Worm (Caenorhabditis elegans) whole organism, young adult: ENCODE results near the gene rps-12.

Experiments used
- B0019.2 ChIP-seq: fragments of 200-800 bp; sonication (Bioruptor generic); conservative IDR thresholded peaks from 2 replicates; pipeline ENCODE4 v1.3.6; 2022; ENCODE audit warnings: missing genetic modification reagents, missing genetic modification characterization, missing compliant biosample characterization
- B0035.1 ChIP-seq: sonication (generic microtip); optimal IDR thresholded peaks from 2 replicates; lab custom pipeline; 2016; ENCODE audit warnings: missing genetic modification characterization, mild to moderate bottlenecking, missing compliant biosample characterization, missing genotype, missing genetic modification reagents
- C06A6.2 ChIP-seq: fragments of 200-800 bp; sonication (Bioruptor generic); conservative IDR thresholded peaks from 2 replicates; pipeline ENCODE4 v1.3.6; 2022; ENCODE audit warnings: missing genetic modification characterization, missing compliant biosample characterization
- C17E4.6 ChIP-seq: fragments of 200-800 bp; sonication (Bioruptor generic); IDR thresholded peaks from 2 replicates; pipeline ENCODE4 v1.3.6; 2022; ENCODE audit warnings: missing genetic modification reagents, missing genetic modification characterization, missing compliant biosample characterization
- F22D6.2 ChIP-seq: sonication (generic microtip); optimal IDR thresholded peaks from 2 replicates; lab custom pipeline; 2016; ENCODE audit warnings: mild to moderate bottlenecking, missing genetic modification characterization, missing compliant biosample characterization
- F23B12.7 ChIP-seq: sonication (generic microtip); optimal IDR thresholded peaks from 2 replicates; lab custom pipeline; 2017; ENCODE audit warnings: missing genetic modification characterization, mild to moderate bottlenecking, missing compliant biosample characterization, antibody characterized with exemption, moderate library complexity; ENCODE audit not compliant: insufficient read depth
- F33H1.4 ChIP-seq: fragments of 200-800 bp; sonication (Bioruptor generic); IDR thresholded peaks from 2 replicates; pipeline ENCODE4 v1.3.6; 2022; ENCODE audit warnings: missing genetic modification reagents, missing genetic modification characterization, missing compliant biosample characterization
- F49E8.2 ChIP-seq: sonication (generic microtip); optimal IDR thresholded peaks from 3 replicates; lab custom pipeline; 2017; ENCODE audit warnings: missing genetic modification characterization, mild to moderate bottlenecking, missing compliant biosample characterization, antibody characterized with exemption, moderate library complexity; ENCODE audit not compliant: insufficient read depth
- F57A8.1 ChIP-seq: fragments of 200-800 bp; sonication (Bioruptor generic); optimal IDR thresholded peaks from 2 replicates; lab custom pipeline; 2018; ENCODE audit warnings: mild to moderate bottlenecking, missing genetic modification characterization, moderate library complexity, missing compliant biosample characterization
- F57C9.4 ChIP-seq: sonication (generic microtip); optimal IDR thresholded peaks from 2 replicates; lab custom pipeline; 2017; ENCODE audit warnings: mild to moderate bottlenecking, missing genetic modification characterization, missing compliant biosample characterization
- K11D2.4 ChIP-seq: fragments of 200-800 bp; sonication (Bioruptor generic); IDR thresholded peaks from 2 replicates; pipeline ENCODE4 v1.3.6; 2022; ENCODE audit warnings: missing genetic modification reagents, missing genetic modification characterization, missing compliant biosample characterization
- K12H6.12 ChIP-seq: fragments of 200-800 bp; sonication (Bioruptor generic); optimal IDR thresholded peaks from 2 replicates; lab custom pipeline; 2018; ENCODE audit warnings: mild to moderate bottlenecking, missing genetic modification characterization, missing compliant biosample characterization
- Y53G8AR.9 ChIP-seq: fragments of 200-800 bp; sonication (Bioruptor generic); conservative IDR thresholded peaks from 2 replicates; pipeline ENCODE4 v1.3.6; 2022; ENCODE audit warnings: missing genetic modification reagents, missing genetic modification characterization, missing compliant biosample characterization
- Y56A3A.18 ChIP-seq: fragments of 200-800 bp; sonication (Bioruptor generic); IDR thresholded peaks from 2 replicates; pipeline ENCODE4 v1.3.6; 2022; ENCODE audit warnings: missing genetic modification reagents, missing genetic modification characterization, missing compliant biosample characterization
- Y95B8A.8 ChIP-seq: fragments of 200-800 bp; sonication (Bioruptor generic); IDR thresholded peaks from 2 replicates; pipeline ENCODE4 v1.3.6; 2022; ENCODE audit warnings: missing genetic modification reagents, missing genetic modification characterization, missing compliant biosample characterization
- atf-7 ChIP-seq: sonication (generic microtip); optimal IDR thresholded peaks from 2 replicates; lab custom pipeline; 2017; ENCODE audit warnings: mild to moderate bottlenecking, missing genetic modification characterization, missing compliant biosample characterization
- bed-2 ChIP-seq: fragments of 200-800 bp; sonication (Bioruptor generic); IDR thresholded peaks from 2 replicates; pipeline ENCODE4 v1.3.6; 2022; ENCODE audit warnings: missing genetic modification reagents, missing genetic modification characterization, missing compliant biosample characterization
- dox-1 ChIP-seq: fragments of 200-800 bp; sonication (Bioruptor generic); IDR thresholded peaks from 2 replicates; pipeline ENCODE4 v1.3.6; 2022; ENCODE audit warnings: missing genetic modification reagents, missing genetic modification characterization, missing compliant biosample characterization
- egrh-3 ChIP-seq: fragments of 200-800 bp; sonication (Bioruptor generic); IDR thresholded peaks from 2 replicates; pipeline ENCODE4 v1.3.6; 2022; ENCODE audit warnings: missing genetic modification reagents, missing genetic modification characterization, missing compliant biosample characterization
- gei-17 ChIP-seq: fragments of 200-800 bp; sonication (Bioruptor generic); optimal IDR thresholded peaks from 2 replicates; lab custom pipeline; 2018; ENCODE audit warnings: mild to moderate bottlenecking, missing genetic modification characterization, missing compliant biosample characterization
- hlh-26 ChIP-seq: fragments of 200-800 bp; sonication (Bioruptor generic); conservative IDR thresholded peaks from 2 replicates; pipeline ENCODE4 v1.3.6; 2022; ENCODE audit warnings: missing genetic modification reagents, missing genetic modification characterization, missing compliant biosample characterization
- hmg-20 ChIP-seq: fragments of 200-800 bp; sonication (Bioruptor generic); IDR thresholded peaks from 2 replicates; pipeline ENCODE4 v1.3.6; 2022; ENCODE audit warnings: missing genetic modification reagents, missing genetic modification characterization, missing compliant biosample characterization
- hsf-1 ChIP-seq: fragments of 200-800 bp; sonication (Bioruptor generic); IDR thresholded peaks from 2 replicates; pipeline ENCODE4 v1.3.6; 2022; ENCODE audit warnings: missing genetic modification reagents, missing genetic modification characterization, missing compliant biosample characterization
- lin-26 ChIP-seq: fragments of 200-800 bp; sonication (Bioruptor generic); IDR thresholded peaks from 2 replicates; pipeline ENCODE4 v1.3.6; 2022; ENCODE audit warnings: missing genetic modification reagents, missing genetic modification characterization, missing compliant biosample characterization
- lin-35 ChIP-seq, 3 experiments: fragments of 150-350 bp in 2 of 3; sonication (generic microtip) in 1 of 3; optimal IDR thresholded peaks; 2 replicates each; lab custom pipeline; 2014 to 2018; ENCODE audit warnings: missing biosample characterization in 3 of 3, missing genetic modification characterization in 3 of 3, missing genetic modification reagents in 3 of 3
- lin-40 ChIP-seq: sonication (generic microtip); optimal IDR thresholded peaks from 2 replicates; lab custom pipeline; 2016; ENCODE audit warnings: missing genetic modification characterization, mild to moderate bottlenecking, missing compliant biosample characterization, missing genotype, missing genetic modification reagents
- lir-1 ChIP-seq: fragments of 200-800 bp; sonication (Bioruptor generic); conservative IDR thresholded peaks from 2 replicates; pipeline ENCODE4 v1.3.6; 2022; ENCODE audit warnings: missing genetic modification reagents, missing genetic modification characterization, missing compliant biosample characterization
- lsl-1 ChIP-seq: fragments of 200-800 bp; sonication (Bioruptor generic); optimal IDR thresholded peaks from 2 replicates; lab custom pipeline; 2018; ENCODE audit warnings: mild to moderate bottlenecking, missing genetic modification characterization, moderate library complexity, missing compliant biosample characterization
- lsy-27 ChIP-seq: sonication (generic microtip); optimal IDR thresholded peaks from 2 replicates; lab custom pipeline; 2017; ENCODE audit warnings: missing genetic modification characterization, mild to moderate bottlenecking, missing compliant biosample characterization, antibody characterized with exemption, missing genotype, borderline replicate concordance; ENCODE audit not compliant: insufficient read depth
- madf-10 ChIP-seq: sonication (generic microtip); optimal IDR thresholded peaks from 2 replicates; lab custom pipeline; 2016; ENCODE audit warnings: mild to moderate bottlenecking, missing genetic modification characterization, missing compliant biosample characterization
- madf-8 ChIP-seq: fragments of 200-800 bp; sonication (Bioruptor generic); conservative IDR thresholded peaks from 2 replicates; pipeline ENCODE4 v1.3.6; 2022; ENCODE audit warnings: missing genetic modification reagents, missing genetic modification characterization, missing compliant biosample characterization
- mel-28 ChIP-seq: sonication (generic microtip); optimal IDR thresholded peaks from 2 replicates; lab custom pipeline; 2016; ENCODE audit warnings: borderline replicate concordance, mild to moderate bottlenecking, missing genetic modification characterization, missing compliant biosample characterization
- nfya-1 ChIP-seq: sonication (generic microtip); optimal IDR thresholded peaks from 2 replicates; lab custom pipeline; 2017; ENCODE audit warnings: antibody characterized with exemption, missing compliant biosample characterization, missing genetic modification characterization, borderline replicate concordance; ENCODE audit not compliant: insufficient read depth
- nfyb-1 ChIP-seq: fragments of 200-800 bp; sonication (Bioruptor generic); IDR thresholded peaks from 2 replicates; pipeline ENCODE4 v1.3.6; 2022; ENCODE audit warnings: missing genetic modification reagents, missing genetic modification characterization, missing compliant biosample characterization
- nhr-120 ChIP-seq: fragments of 200-800 bp; sonication (Bioruptor generic); IDR thresholded peaks from 2 replicates; pipeline ENCODE4 v1.3.6; 2022; ENCODE audit warnings: missing genetic modification characterization, missing compliant biosample characterization
- nhr-80 ChIP-seq: sonication (generic microtip); optimal IDR thresholded peaks from 2 replicates; lab custom pipeline; 2016; ENCODE audit warnings: missing genetic modification characterization, missing compliant biosample characterization
- pha-4 ChIP-seq: fragments of 150-350 bp; sonication (generic microtip); optimal IDR thresholded peaks from 2 replicates; lab custom pipeline; 2014; ENCODE audit warnings: missing biosample characterization, missing genetic modification reagents, missing genetic modification characterization
- rec-8 ChIP-seq, 2 experiments: sonication (generic microtip); optimal IDR thresholded peaks; 2 replicates each; lab custom pipeline; 2016; ENCODE audit warnings: mild to moderate bottlenecking in 2 of 2, missing genetic modification characterization in 2 of 2, missing genetic modification reagents in 2 of 2, missing genotype in 2 of 2, missing biosample characterization in 1 of 2, missing compliant biosample characterization in 1 of 2, moderate library complexity in 1 of 2
- repo-1 ChIP-seq: sonication (generic microtip); optimal IDR thresholded peaks from 2 replicates; lab custom pipeline; 2017; ENCODE audit warnings: mild to moderate bottlenecking, missing genetic modification characterization, missing compliant biosample characterization
- snpc-1.3 ChIP-seq: sonication (generic microtip); optimal IDR thresholded peaks from 2 replicates; lab custom pipeline; 2017; ENCODE audit warnings: missing genetic modification characterization, mild to moderate bottlenecking, missing compliant biosample characterization, antibody characterized with exemption, moderate library complexity, missing genotype, missing genetic modification reagents; ENCODE audit not compliant: insufficient read depth
- sptf-2 ChIP-seq: fragments of 200-800 bp; sonication (Bioruptor generic); optimal IDR thresholded peaks from 2 replicates; lab custom pipeline; 2018; ENCODE audit warnings: mild to moderate bottlenecking, missing genetic modification characterization, missing compliant biosample characterization
- tbp1 ChIP-seq: fragments of 200-800 bp; sonication (Bioruptor generic); optimal IDR thresholded peaks from 2 replicates; lab custom pipeline; 2018; ENCODE audit warnings: mild to moderate bottlenecking, missing genetic modification characterization, missing compliant biosample characterization
- tbx-9 ChIP-seq: sonication (generic microtip); optimal IDR thresholded peaks from 2 replicates; lab custom pipeline; 2016; ENCODE audit warnings: borderline replicate concordance, missing genetic modification characterization, inconsistent platforms, missing compliant biosample characterization
- tlf-1 ChIP-seq: fragments of 200-800 bp; sonication (Bioruptor generic); optimal IDR thresholded peaks from 2 replicates; lab custom pipeline; 2018; ENCODE audit warnings: mild to moderate bottlenecking, missing genetic modification characterization, missing compliant biosample characterization
- unc-62 ChIP-seq: fragments of 150-350 bp; optimal IDR thresholded peaks from 2 replicates; lab custom pipeline; 2014; ENCODE audit warnings: missing biosample characterization, missing genetic modification reagents, missing genetic modification characterization
- xnd-1 ChIP-seq: sonication (generic microtip); optimal IDR thresholded peaks from 2 replicates; lab custom pipeline; 2016; ENCODE audit warnings: missing genotype, missing genetic modification reagents, missing genetic modification characterization, missing compliant biosample characterization
- ztf-18 ChIP-seq: sonication (generic microtip); optimal IDR thresholded peaks from 2 replicates; lab custom pipeline; 2016; ENCODE audit warnings: missing genotype, mild to moderate bottlenecking, missing genetic modification characterization, missing compliant biosample characterization
- ztf-6 ChIP-seq: fragments of 200-800 bp; sonication (Bioruptor generic); IDR thresholded peaks from 2 replicates; pipeline ENCODE4 v1.3.6; 2022; ENCODE audit warnings: missing genetic modification reagents, missing genetic modification characterization, missing compliant biosample characterization

Gene rps-12

DNA sequence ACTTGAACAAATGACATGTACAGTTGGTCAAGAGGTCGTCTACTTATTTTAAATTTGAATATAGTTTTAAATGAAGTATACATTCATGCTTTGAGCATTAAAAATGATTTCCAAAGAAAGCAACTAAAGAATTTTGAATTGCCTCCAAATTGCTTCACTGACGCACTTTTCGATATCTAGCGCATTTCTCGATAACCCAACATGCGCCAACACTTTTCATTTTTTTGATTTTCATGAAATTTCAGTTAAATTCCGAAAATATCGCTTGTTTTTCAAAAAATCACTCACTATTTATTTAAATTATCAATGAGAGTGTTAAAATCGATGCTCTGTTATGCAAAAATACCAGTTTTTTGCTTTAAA, 40.7 kb downstream of the rps-12 start (continued):
- TF ChIP-seq nfyb-1 (GFP tag; lab: Robert Waterston, UW) (no peak), sptf-2 (no peak), unc-62 (GFP tag; lab: Kevin White, UChicago) (no peak), bed-2 (GFP tag; lab: Robert Waterston, UW) (no peak), repo-1 (tag; lab: Kevin White, UChicago) (no peak), dox-1 (GFP tag; lab: Robert Waterston, UW) (no peak), tbp1 (GFP tag; lab: Kevin White, UChicago) (peak; percentile 29), Y95B8A.8 (no peak), lir-1 (GFP tag; lab: Robert Waterston, UW) (no peak; the same call in 1 of the 2 replicates), atf-7 (tag; lab: Kevin White, UChicago) (no peak), B0019.2 (GFP tag; lab: Robert Waterston, UW) (no peak), xnd-1 (tag; lab: Kevin White, UChicago) (peak; percentile 76), F57A8.1 (no peak), nfya-1 (tag; lab: Kevin White, UChicago) (no peak), pha-4 (tag; lab: Kevin White, UChicago) (no peak), lin-26 (GFP tag; lab: Robert Waterston, UW) (no peak), F49E8.2 (tag; lab: Kevin White, UChicago) (peak; percentile 40), madf-10 (tag; lab: Kevin White, UChicago) (no peak), F57C9.4 (tag; lab: Kevin White, UChicago) (no peak), lin-40 (tag; lab: Kevin White, UChicago) (no peak), rec-8 (tag; optimal IDR thresholded peaks at IDR 0.05; lab: Kevin White, UChicago) (no peak), C06A6.2 (GFP tag; lab: Robert Waterston, UW) (no peak), mel-28 (tag; lab: Kevin White, UChicago) (no peak), gei-17 (GFP tag; lab: Kevin White, UChicago) (no peak), egrh-3 (GFP tag; lab: Robert Waterston, UW) (no peak), tlf-1 (peak; percentile 64), F23B12.7 (tag; lab: Kevin White, UChicago) (peak; percentile 22), nhr-120 (GFP tag; lab: Robert Waterston, UW) (no peak), lin-35 (GFP tag; optimal IDR thresholded peaks at IDR 0.05; lab: Kevin White, UChicago) (peak; percentile 48 to 75 (median 60)), F33H1.4 (GFP tag; lab: Robert Waterston, UW) (peak; percentile 79), K11D2.4 (GFP tag; lab: Robert Waterston, UW) (no peak), F22D6.2 (no peak), ztf-18 (tag; lab: Kevin White, UChicago) (peak; percentile 94), hmg-20 (GFP tag; lab: Robert Waterston, UW) (no peak), B0035.1 (tag; lab: Kevin White, UChicago) (no peak), lsy-27 (tag; lab: Kevin White, UChicago) (no peak), Y53G8AR.9 (GFP tag; lab: Robert Waterston, UW) (no peak), hlh-26 (GFP tag; lab: Robert Waterston, UW) (no peak), hsf-1 (GFP tag; lab: Robert Waterston, UW) (peak; percentile 48; the same call in 1 of the 2 replicates), C17E4.6 (GFP tag; lab: Robert Waterston, UW) (no peak), K12H6.12 (tag; lab: Kevin White, UChicago) (no peak), nhr-80 (tag; lab: Kevin White, UChicago) (no peak), madf-8 (GFP tag; lab: Robert Waterston, UW) (peak; percentile 69), ztf-6 (GFP tag; lab: Robert Waterston, UW) (no peak), Y56A3A.18 (GFP tag; lab: Robert Waterston, UW) (no peak), tbx-9 (tag; lab: Kevin White, UChicago) (no peak), lsl-1 (GFP tag; lab: Kevin White, UChicago) (peak; percentile 68), snpc-1.3 (tag; lab: Kevin White, UChicago) (peak; percentile 40)
